Worm (Caenorhabditis elegans): ENCODE results near the gene emc-5.

Gene emc-5

DNA sequence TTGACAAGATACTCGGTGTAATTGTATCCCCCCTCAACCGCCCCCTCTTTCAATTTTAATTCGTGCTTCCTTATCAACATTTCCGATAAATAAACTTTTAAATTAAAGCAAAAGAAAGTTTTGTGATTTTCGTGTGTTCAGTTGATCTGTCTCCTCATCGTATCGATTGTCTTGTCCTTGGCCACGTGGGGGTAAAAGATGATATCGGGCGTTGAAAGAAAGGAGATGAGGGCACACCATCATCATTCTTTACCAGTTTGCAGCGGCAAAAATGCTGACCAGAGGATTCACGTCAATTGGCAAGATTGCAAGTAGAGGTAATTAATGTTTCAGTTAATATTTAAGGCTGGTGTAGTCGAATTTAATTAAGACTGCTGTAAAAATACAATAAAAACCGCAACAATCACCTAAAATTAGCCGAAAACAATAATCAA is 50.7 kb downstream of the emc-5 start, which contains the start of gene F54D5.7 (continued):
- TF ChIP-seq zfh-2 (GFP tag; conservative IDR thresholded peaks at IDR 0.05), result 0 out of 2 replicates have a peak, but pooled peaks have one; percentile 9
- no peak for TF ChIP-seq akir-1 (GFP tag; optimal IDR thresholded peaks at IDR 0.05)
- no peak for TF ChIP-seq rec-8 (tag; optimal IDR thresholded peaks at IDR 0.05)
- no peak for TF ChIP-seq ztf-28 (GFP tag; IDR thresholded peaks at IDR 0.05)
- peak; percentile 47 for TF ChIP-seq dpff-1 (tag; optimal IDR thresholded peaks at IDR 0.05)
- peak; percentile 60; the same call in 1 of the 2 replicates for TF ChIP-seq K11D2.4 (GFP tag; IDR thresholded peaks at IDR 0.05)
- TF ChIP-seq unc-62 (GFP tag; optimal IDR thresholded peaks at IDR 0.05), result no peak
- TF ChIP-seq mxl-1 (tag; optimal IDR thresholded peaks at IDR 0.05), result peak; percentile 53
- no peak for TF ChIP-seq egl-44 (GFP tag; IDR thresholded peaks at IDR 0.05)
- TF ChIP-seq atf-7 (tag; optimal IDR thresholded peaks at IDR 0.05), result peak; percentile 59
- peak in 1 of 2 experiments; percentile 26 for TF ChIP-seq let-607 (tag; optimal IDR thresholded peaks at IDR 0.05)
- peak; percentile 52 for TF ChIP-seq F49E8.2 (tag; optimal IDR thresholded peaks at IDR 0.05; ENCODE audit: insufficient read depth)
- TF ChIP-seq lin-35 (GFP tag; optimal IDR thresholded peaks at IDR 0.05), result peak in 1 of 3 experiments; percentile 42
- peak; percentile 39; the same call in 1 of the 2 replicates for TF ChIP-seq ekl-4 (GFP tag; IDR thresholded peaks at IDR 0.05)
- TF ChIP-seq nhr-90 (tag; optimal IDR thresholded peaks at IDR 0.05), result peak; percentile 34
- peak; percentile 42 for TF ChIP-seq ceh-27 (GFP tag; optimal IDR thresholded peaks at IDR 0.05)
- TF ChIP-seq gei-17 (GFP tag; optimal IDR thresholded peaks at IDR 0.05), result peak; percentile 49
- TF ChIP-seq B0035.1 (tag; optimal IDR thresholded peaks at IDR 0.05), result peak; percentile 62
- peak; percentile 40; the same call in 1 of the 2 replicates for TF ChIP-seq F33H1.4 (GFP tag; IDR thresholded peaks at IDR 0.05)
- TF ChIP-seq let-526 (GFP tag; IDR thresholded peaks at IDR 0.05), result 0 out of 2 replicates have a peak, but pooled peaks have one; percentile 17
- no peak for TF ChIP-seq ceh-79 (tag; optimal IDR thresholded peaks at IDR 0.05)
- peak; percentile 20; the same call in 1 of the 2 replicates for TF ChIP-seq ceh-58 (GFP tag; IDR thresholded peaks at IDR 0.05)
- no peak for TF ChIP-seq nhr-179 (tag; optimal IDR thresholded peaks at IDR 0.05)
- TF ChIP-seq hlh-12 (tag; optimal IDR thresholded peaks at IDR 0.05), result no peak
- TF ChIP-seq nhr-27 (tag; optimal IDR thresholded peaks at IDR 0.05), result no peak
- peak; percentile 39 for TF ChIP-seq F10E7.11 (tag; optimal IDR thresholded peaks at IDR 0.05)
- TF ChIP-seq hmg-1.2 (GFP tag; IDR thresholded peaks at IDR 0.05), result peak; percentile 33; the same call in 1 of the 2 replicates
- TF ChIP-seq D2030.7 (GFP tag; IDR thresholded peaks at IDR 0.05), result no peak
- TF ChIP-seq ceh-91 (GFP tag; IDR thresholded peaks at IDR 0.05), result no peak
- 0 out of 2 replicates have a peak, but pooled peaks have one; percentile 15 for TF ChIP-seq egrh-3 (GFP tag; IDR thresholded peaks at IDR 0.05)
- 0 out of 2 replicates have a peak, but pooled peaks have one; percentile 21 for TF ChIP-seq ceh-40 (GFP tag; IDR thresholded peaks at IDR 0.05)
- peak; percentile 76 for TF ChIP-seq lin-54 (GFP tag; optimal IDR thresholded peaks at IDR 0.05)
- TF ChIP-seq mes-4 (tag; optimal IDR thresholded peaks at IDR 0.05), result no peak
- peak; percentile 88 for TF ChIP-seq Y53G8AR.9 (GFP tag; conservative IDR thresholded peaks at IDR 0.05)
- peak; percentile 49 for TF ChIP-seq ceh-100 (GFP tag; IDR thresholded peaks at IDR 0.05)
- TF ChIP-seq K12H6.12 (tag; optimal IDR thresholded peaks at IDR 0.05), result peak; percentile 42
- no peak for TF ChIP-seq sdz-38 (tag; optimal IDR thresholded peaks at IDR 0.05)
- 0 out of 2 replicates have a peak, but pooled peaks have one; percentile 32 for TF ChIP-seq madf-3 (GFP tag; IDR thresholded peaks at IDR 0.05)
- peak; percentile 43; the same call in 1 of the 2 replicates for TF ChIP-seq attf-6 (GFP tag; IDR thresholded peaks at IDR 0.05)
- TF ChIP-seq lsl-1 (GFP tag; optimal IDR thresholded peaks at IDR 0.05), result peak; percentile 40

Measured in whole organism, young adult.